ENCODE assay signal across 2 fruit fly cellular contexts in genomic region chr3L:27267060-27267805, dm6.
A peak's percentile ranks its signal among the peaks of the same experiment; 100 is the strongest.
TF ChIP-seq lines count a peak whose summit lies in the region.

RpL15 (plus strand) TSS chr3L:27267255.

TF ChIP-seq in whole organism, embryonic, 481 proteins besides CTCF, POLR2A, EP300 and RAD21 (continued from another document and continues in another):
- TF ChIP-seq shn (GFP tag; optimal IDR thresholded peaks at IDR 0.05; lab: Kevin White, UChicago): peak; percentile 22
- peak; percentile 11 for TF ChIP-seq Hmr (GFP tag; optimal IDR thresholded peaks at IDR 0.05; lab: Kevin White, UChicago)
- TF ChIP-seq pho (GFP tag; optimal IDR thresholded peaks at IDR 0.05; lab: Kevin White, UChicago): peak; percentile 43
- peak; percentile 1 for TF ChIP-seq maf-S (GFP tag; optimal IDR thresholded peaks at IDR 0.05; lab: Kevin White, UChicago)
- TF ChIP-seq CG2712 (tag; optimal IDR thresholded peaks at IDR 0.05; lab: Kevin White, UChicago): peak; percentile 3
- TF ChIP-seq fd3F (GFP tag; optimal IDR thresholded peaks at IDR 0.05; lab: Kevin White, UChicago): no peak
- TF ChIP-seq CG8281 (tag; optimal IDR thresholded peaks at IDR 0.05; lab: Kevin White, UChicago): no peak
- TF ChIP-seq CG13775 (GFP tag; optimal IDR thresholded peaks at IDR 0.05; lab: Kevin White, UChicago): peak; percentile 29
- peak; percentile 63 for TF ChIP-seq HmgD (GFP tag; optimal IDR thresholded peaks at IDR 0.05; lab: Kevin White, UChicago)
- TF ChIP-seq CG9876 (GFP tag; optimal IDR thresholded peaks at IDR 0.05; lab: Kevin White, UChicago): peak; percentile 43
- no peak for TF ChIP-seq Stat92E (GFP tag; optimal IDR thresholded peaks at IDR 0.05; lab: Kevin White, UChicago)
- peak; percentile 99 for TF ChIP-seq CG30020 (tag; optimal IDR thresholded peaks at IDR 0.05; lab: Kevin White, UChicago)
- TF ChIP-seq sr (GFP tag; IDR thresholded peaks at IDR 0.05; lab: Robert Waterston, UW): no peak
- peak; percentile 52 for TF ChIP-seq CG33213 (GFP tag; optimal IDR thresholded peaks at IDR 0.05; lab: Kevin White, UChicago)
- peak; percentile 5 for TF ChIP-seq fd96Cb (tag; optimal IDR thresholded peaks at IDR 0.05; lab: Kevin White, UChicago)
- peak; percentile 96 for TF ChIP-seq Ets97D (GFP tag; optimal IDR thresholded peaks at IDR 0.05; lab: Kevin White, UChicago)
- no peak for TF ChIP-seq lilli (GFP tag; optimal IDR thresholded peaks at IDR 0.05; lab: Kevin White, UChicago)
- peak; percentile 28 for TF ChIP-seq Meics (GFP tag; optimal IDR thresholded peaks at IDR 0.05; lab: Kevin White, UChicago)
- no peak for TF ChIP-seq CG8765 (GFP tag; IDR thresholded peaks at IDR 0.05; lab: Robert Waterston, UW)
- peak; percentile 51 for TF ChIP-seq CG17912 (GFP tag; optimal IDR thresholded peaks at IDR 0.05; lab: Kevin White, UChicago)
- no peak for TF ChIP-seq rib (GFP tag; IDR thresholded peaks at IDR 0.05; lab: Robert Waterston, UW)
- TF ChIP-seq Xrp1 (GFP tag; IDR thresholded peaks at IDR 0.05; lab: Robert Waterston, UW): no peak
- TF ChIP-seq CG18764 (GFP tag; optimal IDR thresholded peaks at IDR 0.05; lab: Kevin White, UChicago): peak; percentile 8
- TF ChIP-seq fru (optimal IDR thresholded peaks at IDR 0.05; lab: Kevin White, UChicago): no peak
- TF ChIP-seq CG17361 (GFP tag; IDR thresholded peaks at IDR 0.05; lab: Robert Waterston, UW): peak; percentile 61; the same call in 2 of the 3 replicates
- no peak for TF ChIP-seq Dbx (GFP tag; IDR thresholded peaks at IDR 0.05; lab: Robert Waterston, UW)
- peak; percentile 98 for TF ChIP-seq CG7357 (GFP tag; IDR thresholded peaks at IDR 0.05; lab: Robert Waterston, UW)
- TF ChIP-seq CG8089 (GFP tag; optimal IDR thresholded peaks at IDR 0.05; lab: Kevin White, UChicago): peak; percentile 77
- no peak for TF ChIP-seq CG11398 (GFP tag; optimal IDR thresholded peaks at IDR 0.05; lab: Kevin White, UChicago)
- no peak for TF ChIP-seq Fer1 (GFP tag; optimal IDR thresholded peaks at IDR 0.05; lab: Kevin White, UChicago)
- TF ChIP-seq CG18619 (GFP tag; optimal IDR thresholded peaks at IDR 0.05; lab: Kevin White, UChicago): peak; percentile 21
- no peak for TF ChIP-seq CG7963 (GFP tag; IDR thresholded peaks at IDR 0.05; lab: Robert Waterston, UW; ENCODE audit: partially characterized antibody)
- TF ChIP-seq ap (GFP tag; IDR thresholded peaks at IDR 0.05; lab: Robert Waterston, UW): 0 out of 2 replicates have a peak, but pooled peaks have one; percentile 20
- peak; percentile 10 for TF ChIP-seq CG15269 (tag; optimal IDR thresholded peaks at IDR 0.05; lab: Kevin White, UChicago)
- peak; percentile 38 for TF ChIP-seq HHEX (GFP tag; optimal IDR thresholded peaks at IDR 0.05; lab: Kevin White, UChicago)
- peak; percentile 22; the same call in 1 of the 2 replicates for TF ChIP-seq CG31441 (GFP tag; IDR thresholded peaks at IDR 0.05; lab: Robert Waterston, UW)
- TF ChIP-seq unpg (GFP tag; optimal IDR thresholded peaks at IDR 0.05; lab: Kevin White, UChicago): peak; percentile 57
- TF ChIP-seq fd64A (GFP tag; optimal IDR thresholded peaks at IDR 0.05; lab: Kevin White, UChicago): no peak
- TF ChIP-seq nmo (GFP tag; optimal IDR thresholded peaks at IDR 0.05; lab: Kevin White, UChicago): peak; percentile 65
- no peak for TF ChIP-seq unc-4 (GFP tag; IDR thresholded peaks at IDR 0.05; lab: Robert Waterston, UW; ENCODE audit: partially characterized antibody)
- peak in 1 of 2 experiments; percentile 57 for TF ChIP-seq Pdp1 (GFP tag; optimal IDR thresholded peaks at IDR 0.05; lab: Kevin White, UChicago)
- no peak for TF ChIP-seq CG6272 (GFP tag; IDR thresholded peaks at IDR 0.05; lab: Robert Waterston, UW)
- TF ChIP-seq Hr51 (GFP tag; optimal IDR thresholded peaks at IDR 0.05; lab: Kevin White, UChicago): no peak
- TF ChIP-seq CG6791 (GFP tag; IDR thresholded peaks at IDR 0.05; lab: Robert Waterston, UW; ENCODE audit: partially characterized antibody): 0 out of 3 replicates have a peak, but pooled peaks have one; percentile 48
- peak; percentile 46 for TF ChIP-seq CG9817 (tag; optimal IDR thresholded peaks at IDR 0.05; lab: Kevin White, UChicago)
- TF ChIP-seq cas (GFP tag; IDR thresholded peaks at IDR 0.05; lab: Robert Waterston, UW): 0 out of 2 replicates have a peak, but pooled peaks have one; percentile 21
- peak; percentile 7 for TF ChIP-seq gfzf (GFP tag; optimal IDR thresholded peaks at IDR 0.05; lab: Kevin White, UChicago)
- peak; percentile 95 for TF ChIP-seq CG11723 (GFP tag; optimal IDR thresholded peaks at IDR 0.05; lab: Kevin White, UChicago)
- TF ChIP-seq pfk (GFP tag; optimal IDR thresholded peaks at IDR 0.05; lab: Kevin White, UChicago): peak; percentile 90
- no peak for TF ChIP-seq CG8388 (GFP tag; optimal IDR thresholded peaks at IDR 0.05; lab: Kevin White, UChicago)
- TF ChIP-seq phol (tag; optimal IDR thresholded peaks at IDR 0.05; lab: Kevin White, UChicago): peak; percentile 61
- peak; percentile 37 for TF ChIP-seq CG8290 (GFP tag; optimal IDR thresholded peaks at IDR 0.05; lab: Kevin White, UChicago)
- TF ChIP-seq CG8290 (tag; optimal IDR thresholded peaks at IDR 0.05; lab: Kevin White, UChicago): peak; percentile 6 to 75
- peak; percentile 32 for TF ChIP-seq CG17829 (tag; optimal IDR thresholded peaks at IDR 0.05; lab: Kevin White, UChicago)
- no peak for TF ChIP-seq Camta (GFP tag; optimal IDR thresholded peaks at IDR 0.05; lab: Kevin White, UChicago)
- TF ChIP-seq gem (tag; optimal IDR thresholded peaks at IDR 0.05; lab: Kevin White, UChicago): peak; percentile 9
- TF ChIP-seq CG17568 (GFP tag; optimal IDR thresholded peaks at IDR 0.05; lab: Kevin White, UChicago): peak; percentile 63
- TF ChIP-seq CG10267 (tag; optimal IDR thresholded peaks at IDR 0.05; lab: Kevin White, UChicago): peak; percentile 10
- peak; percentile 4 for TF ChIP-seq CG3995 (GFP tag; optimal IDR thresholded peaks at IDR 0.05; lab: Kevin White, UChicago)
- peak; percentile 70 for TF ChIP-seq NC2β (GFP tag; optimal IDR thresholded peaks at IDR 0.05; lab: Kevin White, UChicago)
- peak; percentile 13 for TF ChIP-seq twi (tag; optimal IDR thresholded peaks at IDR 0.05; lab: Kevin White, UChicago)
- TF ChIP-seq mam (GFP tag; optimal IDR thresholded peaks at IDR 0.05; lab: Kevin White, UChicago): no peak
- peak; percentile 1 for TF ChIP-seq tap (tag; optimal IDR thresholded peaks at IDR 0.05; lab: Kevin White, UChicago)
- TF ChIP-seq Sox102F (GFP tag; optimal IDR thresholded peaks at IDR 0.05; lab: Kevin White, UChicago): no peak
- TF ChIP-seq ind (GFP tag; optimal IDR thresholded peaks at IDR 0.05; lab: Kevin White, UChicago): peak; percentile 4

TF ChIP-seq in whole organism, prepupa, 60 proteins besides CTCF, POLR2A, EP300 and RAD21 (continued from another document):
- TF ChIP-seq svp (GFP tag; lab: Kevin White, UChicago) (peak; percentile 48), OdsH (GFP tag; optimal IDR thresholded peaks at IDR 0.05; lab: Kevin White, UChicago) (peak; percentile 41), Hr39 (GFP tag; optimal IDR thresholded peaks at IDR 0.05; lab: Kevin White, UChicago) (peak; percentile 36), vri (GFP tag; optimal IDR thresholded peaks at IDR 0.05; lab: Kevin White, UChicago) (no peak), lz (GFP tag; optimal IDR thresholded peaks at IDR 0.05; lab: Kevin White, UChicago) (peak; percentile 23), Sox102F (GFP tag; optimal IDR thresholded peaks at IDR 0.05; lab: Kevin White, UChicago) (peak; percentile 40), CG3919 (GFP tag; optimal IDR thresholded peaks at IDR 0.05; lab: Kevin White, UChicago) (peak; percentile 33), cyc (GFP tag; optimal IDR thresholded peaks at IDR 0.05; lab: Kevin White, UChicago) (peak; percentile 35), Eip78C (GFP tag; lab: Kevin White, UChicago) (peak; percentile 71), Smox (GFP tag; optimal IDR thresholded peaks at IDR 0.05; lab: Kevin White, UChicago) (peak; percentile 10)
